Worm (Caenorhabditis elegans): ENCODE measurements around the gene nhr-185.

- no peak for TF ChIP-seq tbp1 (GFP tag; optimal IDR thresholded peaks at IDR 0.05)
- TF ChIP-seq mes-4 (tag; optimal IDR thresholded peaks at IDR 0.05) = no peak
Measured at ce11 chrV:3814009-3814408, 33.2 kb downstream of the nhr-185 start.
